Fruit fly (Drosophila melanogaster) whole organism, embryonic: Measurements from ENCODE around the gene CG3652.
A peak's percentile ranks its signal among the peaks of the same experiment; 100 is the strongest.

Experiments used
- Adf1 ChIP-seq: fragments of 200-800 bp; sonication (Bioruptor generic); IDR thresholded peaks from 2 replicates; pipeline ENCODE4 v1.3.6; 2022; ENCODE audit warnings: missing biosample characterization, missing genetic modification characterization
- CG13287 ChIP-seq: fragments of 200-800 bp; sonication (Bioruptor generic); IDR thresholded peaks from 2 replicates; pipeline ENCODE4 v1.3.6; 2022; ENCODE audit warnings: missing biosample characterization, missing genetic modification characterization; ENCODE audit not compliant: partially characterized antibody
- CG13624 ChIP-seq: fragments of 200-800 bp; sonication (Bioruptor generic); optimal IDR thresholded peaks from 2 replicates; lab custom pipeline; 2016; ENCODE audit warnings: missing biosample characterization, missing genetic modification characterization
- CG13775 ChIP-seq: fragments of 200-800 bp; sonication (Bioruptor generic); optimal IDR thresholded peaks from 3 replicates; lab custom pipeline; 2017; ENCODE audit warnings: missing biosample characterization, mild to moderate bottlenecking, missing genetic modification characterization
- CG15514 ChIP-seq: fragments of 200-800 bp; sonication (Bioruptor generic); optimal IDR thresholded peaks from 3 replicates; lab custom pipeline; 2017; ENCODE audit warnings: missing biosample characterization, missing genetic modification characterization, mild to moderate bottlenecking, moderate library complexity, missing genetic modification reagents
- CG1603 ChIP-seq: fragments of 200-800 bp; sonication (Bioruptor generic); optimal IDR thresholded peaks from 2 replicates; lab custom pipeline; 2019; ENCODE audit warnings: missing biosample characterization, mild to moderate bottlenecking, missing genetic modification characterization, moderate library complexity
- CG16813 ChIP-seq: fragments of 200-800 bp; sonication (Bioruptor generic); IDR thresholded peaks from 3 replicates; pipeline ENCODE4 v1.3.6; 2022; ENCODE audit warnings: missing biosample characterization, missing genetic modification characterization; ENCODE audit not compliant: partially characterized antibody
- CG17186 ChIP-seq: fragments of 200-800 bp; sonication (Bioruptor generic); optimal IDR thresholded peaks from 3 replicates; lab custom pipeline; 2017; ENCODE audit warnings: missing biosample characterization, missing genetic modification reagents, missing genetic modification characterization
- CG2116 ChIP-seq: fragments of 200-800 bp; sonication (Bioruptor generic); optimal IDR thresholded peaks from 3 replicates; lab custom pipeline; 2018; ENCODE audit warnings: missing biosample characterization, mild to moderate bottlenecking, missing genetic modification characterization
- CG2875 ChIP-seq: fragments of 200-800 bp; sonication (Bioruptor generic); optimal IDR thresholded peaks from 2 replicates; lab custom pipeline; 2017; ENCODE audit warnings: missing biosample characterization, mild to moderate bottlenecking, missing genetic modification characterization, missing genetic modification reagents
- CG33557 ChIP-seq: fragments of 200-800 bp; sonication (Bioruptor generic); optimal IDR thresholded peaks from 2 replicates; lab custom pipeline; 2019; ENCODE audit warnings: missing biosample characterization, mild to moderate bottlenecking, missing genetic modification characterization, moderate library complexity
- CG4282 ChIP-seq: fragments of 200-800 bp; sonication (Bioruptor generic); optimal IDR thresholded peaks from 2 replicates; lab custom pipeline; 2016; ENCODE audit warnings: missing biosample characterization, missing genetic modification characterization
- CG6813 ChIP-seq: fragments of 200-800 bp; sonication (Bioruptor generic); optimal IDR thresholded peaks from 2 replicates; lab custom pipeline; 2017; ENCODE audit warnings: missing biosample characterization, missing genetic modification characterization, mild to moderate bottlenecking, moderate library complexity, missing genetic modification reagents
- CG8944 ChIP-seq: fragments of 200-800 bp; sonication (Bioruptor generic); optimal IDR thresholded peaks from 3 replicates; lab custom pipeline; 2016; ENCODE audit warnings: missing biosample characterization, missing genetic modification characterization
- Dbx ChIP-seq: fragments of 200-800 bp; sonication (Bioruptor generic); IDR thresholded peaks from 3 replicates; pipeline ENCODE4 v1.3.6; 2022; ENCODE audit warnings: missing biosample characterization, missing genetic modification characterization
- Dek ChIP-seq: fragments of 200-800 bp; sonication (Bioruptor generic); optimal IDR thresholded peaks from 3 replicates; lab custom pipeline; 2019; ENCODE audit warnings: missing biosample characterization, mild to moderate bottlenecking, missing genetic modification characterization, moderate library complexity
- Dll ChIP-seq: fragments of 200-800 bp; sonication (Bioruptor generic); IDR thresholded peaks from 4 replicates; pipeline ENCODE4 v1.3.6; 2022; ENCODE audit warnings: missing biosample characterization, missing genetic modification characterization; ENCODE audit not compliant: partially characterized antibody
- Doc3 ChIP-seq: fragments of 200-800 bp; sonication (Bioruptor generic); IDR thresholded peaks from 3 replicates; pipeline ENCODE4 v1.3.6; 2022; ENCODE audit warnings: missing biosample characterization, missing genetic modification characterization; ENCODE audit not compliant: partially characterized antibody
- Dref ChIP-seq: fragments of 200-800 bp; sonication (Bioruptor generic); IDR thresholded peaks from 2 replicates; pipeline ENCODE4 v1.3.6; 2022; ENCODE audit warnings: missing biosample characterization, missing genetic modification characterization
- Gsc ChIP-seq: fragments of 200-800 bp; sonication (Bioruptor generic); IDR thresholded peaks from 2 replicates; pipeline ENCODE4 v1.3.6; 2022; ENCODE audit warnings: missing biosample characterization, missing genetic modification characterization
- HLH4C ChIP-seq: fragments of 200-800 bp; sonication (Bioruptor generic); IDR thresholded peaks from 3 replicates; pipeline ENCODE4 v1.3.6; 2022; ENCODE audit warnings: missing biosample characterization, missing genetic modification characterization; ENCODE audit not compliant: partially characterized antibody
- Hand ChIP-seq: fragments of 200-800 bp; sonication (Bioruptor generic); optimal IDR thresholded peaks from 2 replicates; lab custom pipeline; 2017; ENCODE audit warnings: mild to moderate bottlenecking, missing biosample characterization, missing genetic modification reagents, missing genetic modification characterization
- MBD-R2 ChIP-seq: fragments of 200-800 bp; sonication (Bioruptor generic); IDR thresholded peaks from 2 replicates; pipeline ENCODE4 v1.3.6; 2022; ENCODE audit warnings: missing biosample characterization, missing genetic modification characterization
- Poxn ChIP-seq: fragments of 200-800 bp; sonication (Bioruptor generic); IDR thresholded peaks from 2 replicates; pipeline ENCODE4 v1.3.6; 2022; ENCODE audit warnings: missing biosample characterization, missing genetic modification characterization
- Scr ChIP-seq: fragments of 200-800 bp; sonication (Bioruptor generic); IDR thresholded peaks from 2 replicates; pipeline ENCODE4 v1.3.6; 2022; ENCODE audit warnings: missing biosample characterization, missing genetic modification characterization; ENCODE audit not compliant: partially characterized antibody
- Sin3A ChIP-seq: fragments of >200 bp; optimal IDR thresholded peaks from 2 replicates; lab custom pipeline; 2018
- Xbp1 ChIP-seq: fragments of 200-800 bp; sonication (Bioruptor generic); optimal IDR thresholded peaks from 3 replicates; lab custom pipeline; 2016; ENCODE audit warnings: missing biosample characterization, mild to moderate bottlenecking, missing genetic modification characterization
- bbx ChIP-seq: fragments of 200-800 bp; sonication (Bioruptor generic); IDR thresholded peaks from 2 replicates; pipeline ENCODE4 v1.3.6; 2022; ENCODE audit warnings: missing biosample characterization, missing genetic modification characterization; ENCODE audit not compliant: partially characterized antibody
- cad ChIP-seq: fragments of >200 bp; optimal IDR thresholded peaks from 2 replicates; lab custom pipeline; 2017; ENCODE audit warnings: missing biosample characterization, missing genetic modification characterization
- caup ChIP-seq: fragments of 200-800 bp; sonication (Bioruptor generic); optimal IDR thresholded peaks from 3 replicates; lab custom pipeline; 2017; ENCODE audit warnings: missing biosample characterization, mild to moderate bottlenecking, missing genetic modification characterization, moderate library complexity; ENCODE audit not compliant: severe bottlenecking
- chinmo ChIP-seq: fragments of 200-800 bp; sonication (Bioruptor generic); IDR thresholded peaks from 4 replicates; pipeline ENCODE4 v1.3.6; 2022; ENCODE audit warnings: missing biosample characterization, missing genetic modification characterization; ENCODE audit not compliant: partially characterized antibody
- crol ChIP-seq: fragments of 200-800 bp; sonication (Bioruptor generic); IDR thresholded peaks from 2 replicates; pipeline ENCODE4 v1.3.6; 2022; ENCODE audit warnings: missing biosample characterization, missing genetic modification characterization
- crp ChIP-seq, 2 experiments: fragments of 200-800 bp; sonication (Bioruptor generic); optimal IDR thresholded peaks; 2 replicates in 1 of 2; 3 replicates in 1 of 2; lab custom pipeline; 2017; ENCODE audit warnings: missing biosample characterization in 2 of 2, missing genetic modification characterization in 2 of 2, mild to moderate bottlenecking in 1 of 2, moderate library complexity in 1 of 2
- gcm2 ChIP-seq: fragments of 200-800 bp; sonication (Bioruptor generic); optimal IDR thresholded peaks from 2 replicates; lab custom pipeline; 2016; ENCODE audit warnings: missing biosample characterization, missing genetic modification characterization
- ham ChIP-seq: fragments of 200-800 bp; sonication (Bioruptor generic); IDR thresholded peaks from 2 replicates; pipeline ENCODE4 v1.3.6; 2022; ENCODE audit warnings: missing biosample characterization, missing genetic modification characterization
- inv ChIP-seq: fragments of 200-800 bp; sonication (Bioruptor generic); IDR thresholded peaks from 2 replicates; pipeline ENCODE4 v1.3.6; 2022; ENCODE audit warnings: missing biosample characterization, missing genetic modification characterization; ENCODE audit not compliant: partially characterized antibody
- lmd ChIP-seq: fragments of 200-800 bp; sonication (Bioruptor generic); IDR thresholded peaks from 2 replicates; pipeline ENCODE4 v1.3.6; 2022; ENCODE audit warnings: missing biosample characterization, missing genetic modification characterization
- mld ChIP-seq: fragments of 200-800 bp; sonication (Bioruptor generic); IDR thresholded peaks from 3 replicates; pipeline ENCODE4 v1.3.6; 2022; ENCODE audit warnings: missing biosample characterization, missing genetic modification characterization; ENCODE audit not compliant: partially characterized antibody
- nmo ChIP-seq: fragments of 200-800 bp; sonication (Bioruptor generic); optimal IDR thresholded peaks from 2 replicates; lab custom pipeline; 2018; ENCODE audit warnings: missing biosample characterization, mild to moderate bottlenecking, missing genetic modification characterization, moderate library complexity
- ranshi ChIP-seq: fragments of 200-800 bp; sonication (Bioruptor generic); IDR thresholded peaks from 2 replicates; pipeline ENCODE4 v1.3.6; 2022; ENCODE audit warnings: missing biosample characterization, missing genetic modification characterization
- row ChIP-seq: fragments of 200-800 bp; sonication (Bioruptor generic); IDR thresholded peaks from 3 replicates; pipeline ENCODE4 v1.3.6; 2022; ENCODE audit warnings: missing biosample characterization, missing genetic modification characterization
- sd ChIP-seq: fragments of 200-800 bp; sonication (Bioruptor generic); optimal IDR thresholded peaks from 3 replicates; lab custom pipeline; 2018; ENCODE audit warnings: missing biosample characterization, mild to moderate bottlenecking, missing genetic modification characterization, moderate library complexity
- tap ChIP-seq: fragments of 200-800 bp; optimal IDR thresholded peaks from 3 replicates; lab custom pipeline; 2019; ENCODE audit warnings: missing biosample characterization, mild to moderate bottlenecking, missing genetic modification characterization, moderate library complexity
- tio ChIP-seq: fragments of 200-800 bp; sonication (Bioruptor generic); optimal IDR thresholded peaks from 2 replicates; lab custom pipeline; 2017; ENCODE audit warnings: missing biosample characterization, missing genetic modification characterization, inconsistent platforms
- trem ChIP-seq: fragments of 200-800 bp; optimal IDR thresholded peaks from 3 replicates; lab custom pipeline; 2019; ENCODE audit warnings: missing biosample characterization, mild to moderate bottlenecking, missing genetic modification characterization, moderate library complexity
- unc-4 ChIP-seq: fragments of 200-800 bp; sonication (Bioruptor generic); IDR thresholded peaks from 2 replicates; pipeline ENCODE4 v1.3.6; 2022; ENCODE audit warnings: missing biosample characterization, missing genetic modification characterization; ENCODE audit not compliant: partially characterized antibody

Gene CG3652

dm6 chr2L:4386926-4387550 lies 6.6 kb downstream of the CG3652 start, which contains the start of gene Psf2 (continued):
- TF ChIP-seq CG13287 (GFP tag; lab: Robert Waterston, UW) (peak; percentile 73), mld (peak; percentile 42; the same call in 1 of the 3 replicates), inv (GFP tag; lab: Robert Waterston, UW) (no peak), CG13624 (GFP tag; lab: Kevin White, UChicago) (peak; percentile 23), CG4282 (GFP tag; lab: Kevin White, UChicago) (peak; percentile 19), bbx (GFP tag; lab: Robert Waterston, UW) (peak; percentile 69), unc-4 (GFP tag; lab: Robert Waterston, UW) (peak; percentile 50; the same call in 1 of the 2 replicates), CG8944 (peak; percentile 1), nmo (GFP tag; lab: Kevin White, UChicago) (peak; percentile 13), MBD-R2 (GFP tag; lab: Robert Waterston, UW) (peak; percentile 72), HLH4C (GFP tag; lab: Robert Waterston, UW) (peak; percentile 71), chinmo (GFP tag; lab: Robert Waterston, UW) (peak; percentile 75; the same call in 1 of the 4 replicates), crp (GFP tag; optimal IDR thresholded peaks at IDR 0.05; lab: Kevin White, UChicago) (peak in 1 of 2 experiments; percentile 27), CG15514 (GFP tag; lab: Kevin White, UChicago) (peak; percentile 30), trem (tag; lab: Kevin White, UChicago) (peak; percentile 37), Adf1 (no peak), CG16813 (GFP tag; lab: Robert Waterston, UW) (peak; percentile 60; the same call in 2 of the 3 replicates), Sin3A (lab: Kevin White, UChicago) (peak; percentile 25), Doc3 (GFP tag; lab: Robert Waterston, UW) (peak; percentile 49; the same call in 1 of the 3 replicates), crol (no peak), Dll (GFP tag; lab: Robert Waterston, UW) (peak; percentile 58; the same call in 2 of the 4 replicates), row (GFP tag; lab: Robert Waterston, UW) (peak; percentile 21; the same call in 1 of the 3 replicates), Scr (peak; percentile 63)

DNA sequence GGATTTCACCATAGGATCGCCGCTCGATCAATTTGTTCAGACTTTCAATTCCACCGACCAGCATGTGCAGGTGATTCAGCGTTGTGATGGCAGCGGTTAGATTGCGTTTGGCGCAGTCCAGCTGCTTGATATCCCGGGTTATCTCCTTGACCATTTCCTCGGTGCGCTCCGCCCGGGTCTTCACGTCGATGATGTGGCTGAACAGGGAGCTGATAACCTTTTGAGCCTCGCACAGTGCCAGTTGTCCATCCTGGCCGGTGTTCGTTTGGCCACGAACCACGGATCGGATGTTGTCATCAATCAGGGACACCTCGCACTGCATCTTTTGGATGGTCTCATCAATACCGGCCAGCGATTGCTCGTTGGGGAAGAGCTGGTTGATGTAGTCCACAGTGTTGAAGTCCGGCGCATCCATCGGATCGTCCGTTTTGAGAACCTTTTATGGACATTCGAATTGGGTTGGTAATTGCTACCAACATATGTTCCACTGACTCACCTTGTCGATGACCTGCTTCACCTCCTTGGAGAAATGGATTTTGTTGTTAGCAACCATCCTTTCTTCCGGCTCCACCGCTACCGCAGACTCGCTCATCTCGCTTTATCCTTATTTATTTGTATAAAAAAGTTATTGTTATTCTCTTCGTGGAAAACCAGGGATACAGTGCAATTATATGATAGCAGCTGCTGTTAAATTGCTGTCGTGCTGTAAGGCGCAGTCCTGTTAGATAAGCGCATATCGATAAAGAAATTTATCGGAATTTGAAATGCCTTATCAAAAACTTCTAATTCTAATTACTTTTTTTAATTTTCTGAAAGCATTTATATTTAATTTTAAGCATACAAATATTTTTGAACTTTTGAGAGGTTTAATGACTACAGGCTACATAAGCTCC lies 8.0 kb downstream of the CG3652 start, which contains the start of gene Vps53:
Gene Vps53 (minus strand): TSS at position 676 of the 893 bp plus-strand sequence.
- TF ChIP-seq gcm2 (no peak), ranshi (GFP tag; lab: Robert Waterston, UW) (no peak), Poxn (GFP tag; lab: Robert Waterston, UW) (no peak), Xbp1 (GFP tag; lab: Kevin White, UChicago) (no peak), CG2116 (GFP tag; lab: Kevin White, UChicago) (peak; percentile 30), Dbx (GFP tag; lab: Robert Waterston, UW) (no peak), tio (GFP tag; lab: Kevin White, UChicago) (no peak), tap (tag; lab: Kevin White, UChicago) (no peak), CG33557 (GFP tag; lab: Kevin White, UChicago) (no peak), CG13775 (GFP tag; lab: Kevin White, UChicago) (no peak), CG17186 (GFP tag; lab: Kevin White, UChicago) (peak; percentile 100), cad (no peak), lmd (GFP tag; lab: Robert Waterston, UW) (no peak), sd (no peak), ham (GFP tag; lab: Robert Waterston, UW) (no peak), CG6813 (no peak), crp (GFP tag; optimal IDR thresholded peaks at IDR 0.05; lab: Kevin White, UChicago) (no peak), Dref (GFP tag; lab: Robert Waterston, UW) (peak; percentile 69), CG1603 (tag; lab: Kevin White, UChicago) (peak; percentile 14), Gsc (GFP tag; lab: Robert Waterston, UW) (no peak), Hand (GFP tag; lab: Kevin White, UChicago) (no peak), CG2875 (no peak), Dek (tag; lab: Kevin White, UChicago) (no peak), caup (no peak)
